Worm (Caenorhabditis elegans) whole organism, L4/young adult: Measurements from ENCODE around the gene dhs-19.

ENCODE experiments used
- W03F9.2 ChIP-seq: fragments of 150-350 bp; optimal IDR thresholded peaks from 2 replicates; lab custom pipeline; 2014; ENCODE audit warnings: missing biosample characterization, missing genetic modification characterization
- dao-5 ChIP-seq: sonication (generic microtip); optimal IDR thresholded peaks from 2 replicates; lab custom pipeline; 2016; ENCODE audit warnings: missing genotype, missing genetic modification characterization, moderate library complexity, missing compliant biosample characterization
- him-1 ChIP-seq: sonication (generic microtip); optimal IDR thresholded peaks from 2 replicates; lab custom pipeline; 2016; ENCODE audit warnings: missing genotype, missing genetic modification reagents, missing genetic modification characterization, missing compliant biosample characterization

Gene dhs-19

DNA sequence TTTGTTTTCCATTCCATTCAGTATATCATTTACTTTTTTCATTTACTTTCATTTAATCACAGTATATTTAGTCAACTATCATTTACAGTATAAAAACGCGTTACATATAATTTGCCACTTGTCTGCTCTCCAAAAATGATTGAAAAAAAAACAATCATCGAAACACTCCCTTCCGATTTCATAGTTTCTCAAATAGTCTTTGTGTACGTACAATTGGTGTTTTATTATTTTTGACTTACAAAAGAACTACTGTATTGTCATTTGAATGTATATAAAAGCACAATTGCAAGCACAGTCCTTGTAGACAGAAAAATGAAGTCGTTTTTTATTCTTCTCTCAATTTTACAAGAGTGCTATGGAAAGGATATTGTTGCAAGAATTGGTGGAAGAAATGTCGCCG, 15.9 kb downstream of the dhs-19 start, which contains the start of gene nas-22:
TSS of gene nas-22 (plus strand) at position 301 of the 400 bp plus-strand sequence.
- TF ChIP-seq dao-5 (tag; lab: Kevin White, UChicago) (no peak), him-1 (tag; lab: Kevin White, UChicago) (no peak), W03F9.2 (tag; lab: Kevin White, UChicago) (no peak)

ce11 chrV:11472209-11472608, 18.1 kb downstream of the dhs-19 start, which contains the start of the genes nas-20 and nas-21:
nas-20 (minus strand) TSS chrV:11472309.
nas-21 (plus strand) TSS chrV:11472564.
- TF ChIP-seq dao-5 (tag; lab: Kevin White, UChicago) (no peak), him-1 (tag; lab: Kevin White, UChicago) (no peak), W03F9.2 (tag; lab: Kevin White, UChicago) (no peak)

ce11 chrV:11470210-11470713, 20.0 kb downstream of the dhs-19 start, which contains the start of gene aat-6:
aat-6 (minus strand) TSS chrV:11470663.
- no peak for TF ChIP-seq W03F9.2 (tag; lab: Kevin White, UChicago)
- no peak for TF ChIP-seq him-1 (tag; lab: Kevin White, UChicago)
- no peak for TF ChIP-seq dao-5 (tag; lab: Kevin White, UChicago)

ce11 chrV:11462963-11463453, 27.3 kb downstream of the dhs-19 start, which contains the start of gene zipt-16:
zipt-16 (plus strand) TSS chrV:11463013.
- no peak for TF ChIP-seq W03F9.2 (tag; lab: Kevin White, UChicago)
- TF ChIP-seq him-1 (tag; lab: Kevin White, UChicago) = no peak
- no peak for TF ChIP-seq dao-5 (tag; lab: Kevin White, UChicago)

ce11 chrV:11459255-11459654, 31.0 kb downstream of the dhs-19 start, which contains the start of gene T11F9.1:
T11F9.1 (plus strand) TSS chrV:11459555.
- no peak for TF ChIP-seq him-1 (tag; lab: Kevin White, UChicago)
- no peak for TF ChIP-seq W03F9.2 (tag; lab: Kevin White, UChicago)
- no peak for TF ChIP-seq dao-5 (tag; lab: Kevin White, UChicago)

- TF ChIP-seq dao-5 (tag; lab: Kevin White, UChicago) (no peak), W03F9.2 (tag; lab: Kevin White, UChicago) (no peak), him-1 (tag; lab: Kevin White, UChicago) (no peak)
These were observed 35.4 kb downstream of the dhs-19 start for ce11 chrV:11454917-11455316.

ce11 chrV:11450257-11450656, 40.0 kb downstream of the dhs-19 start, which contains the start of gene col-156:
col-156 (minus strand) TSS chrV:11450357.
- no peak for TF ChIP-seq W03F9.2 (tag; lab: Kevin White, UChicago)

DNA sequence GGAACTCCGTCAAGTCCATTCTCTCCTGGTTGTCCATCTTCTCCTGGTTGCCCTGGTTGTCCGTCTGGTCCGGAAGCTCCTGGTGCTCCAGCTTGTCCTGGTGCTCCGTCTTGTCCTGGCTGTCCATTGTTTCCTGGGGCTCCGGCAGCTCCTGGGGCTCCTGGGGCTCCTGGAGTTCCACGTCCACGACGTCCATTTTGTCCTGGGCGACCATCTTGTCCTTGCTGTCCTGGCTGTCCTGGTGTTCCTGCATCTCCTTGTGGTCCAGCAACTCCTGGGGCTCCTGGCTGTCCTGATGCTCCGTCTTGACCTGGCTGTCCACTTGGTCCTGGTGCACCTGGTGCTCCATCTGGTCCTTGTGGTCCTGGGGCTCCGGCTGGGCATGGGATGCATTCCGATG, 40.9 kb downstream of the dhs-19 start:
- TF ChIP-seq dao-5 (tag; lab: Kevin White, UChicago) (no peak), him-1 (tag; lab: Kevin White, UChicago) (no peak), W03F9.2 (tag; lab: Kevin White, UChicago) (no peak)

DNA sequence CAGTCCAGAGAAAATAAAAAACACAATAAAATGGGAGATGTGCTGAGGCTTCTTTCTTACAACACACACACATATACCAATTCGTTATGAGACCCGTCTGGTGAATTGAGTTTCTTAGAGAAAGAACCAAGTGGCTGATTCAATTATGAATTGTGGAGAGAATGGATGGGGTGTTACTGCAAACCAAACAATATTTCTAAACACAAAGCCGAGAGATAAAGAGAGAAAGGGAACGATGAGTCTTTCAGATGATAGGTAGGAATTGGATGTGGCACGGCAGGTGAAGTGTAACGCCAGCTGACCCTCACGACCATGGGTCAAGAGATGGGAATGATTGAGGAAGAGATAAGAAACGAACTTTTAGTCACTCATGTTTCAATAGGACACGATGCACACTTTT, 44.0 kb downstream of the dhs-19 start, which contains the start of gene mig-17:
TSS of gene mig-17 (plus strand) at position 389 of the 400 bp plus-strand sequence.
- TF ChIP-seq him-1 (tag; lab: Kevin White, UChicago) = no peak

DNA sequence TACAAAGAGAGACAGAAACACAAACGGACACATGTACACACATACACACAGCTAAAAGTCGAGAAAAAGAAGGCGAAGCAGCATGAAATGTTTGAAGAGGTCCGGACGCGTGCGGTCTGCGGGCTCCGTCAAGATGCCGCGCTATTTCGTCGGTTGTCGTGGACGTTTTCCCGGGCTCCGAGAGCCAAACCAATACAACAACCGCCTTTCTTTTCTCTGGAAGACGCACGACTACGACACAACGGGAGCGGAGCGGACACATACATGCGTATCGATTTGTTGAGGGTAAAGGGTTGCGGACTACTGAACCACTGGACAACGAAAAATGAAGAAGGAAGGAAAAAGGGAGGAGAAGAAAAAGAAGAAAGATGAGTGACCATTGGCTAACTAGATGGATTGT, 44.9 kb downstream of the dhs-19 start:
- peak; percentile 35 for TF ChIP-seq him-1 (tag; lab: Kevin White, UChicago)
- no peak for TF ChIP-seq dao-5 (tag; lab: Kevin White, UChicago)
- no peak for TF ChIP-seq W03F9.2 (tag; lab: Kevin White, UChicago)

DNA sequence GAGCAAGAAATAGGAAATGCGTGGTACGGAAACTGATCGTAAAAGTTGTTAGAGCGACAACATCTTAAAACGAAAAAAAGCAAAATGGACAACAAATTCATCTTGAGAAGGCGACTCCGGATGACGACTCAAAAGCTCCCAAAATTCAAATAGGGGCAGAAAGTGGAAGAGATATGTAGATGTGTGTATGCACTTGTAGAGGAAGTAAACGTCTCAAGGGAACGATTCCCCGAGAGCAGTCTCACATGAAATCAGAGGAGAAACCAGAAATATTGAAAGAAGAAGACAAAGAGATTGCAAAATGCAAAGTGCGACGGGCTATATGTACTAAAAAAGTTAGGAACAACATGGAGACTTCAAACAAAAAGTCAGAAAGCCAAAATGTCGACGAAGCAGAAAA, 46.8 kb downstream of the dhs-19 start, which contains the start of gene F57B7.2:
TSS of gene F57B7.2 (minus strand) at position 101 of the 400 bp plus-strand sequence.
- no peak for TF ChIP-seq dao-5 (tag; lab: Kevin White, UChicago)
- no peak for TF ChIP-seq W03F9.2 (tag; lab: Kevin White, UChicago)
- no peak for TF ChIP-seq him-1 (tag; lab: Kevin White, UChicago)

DNA sequence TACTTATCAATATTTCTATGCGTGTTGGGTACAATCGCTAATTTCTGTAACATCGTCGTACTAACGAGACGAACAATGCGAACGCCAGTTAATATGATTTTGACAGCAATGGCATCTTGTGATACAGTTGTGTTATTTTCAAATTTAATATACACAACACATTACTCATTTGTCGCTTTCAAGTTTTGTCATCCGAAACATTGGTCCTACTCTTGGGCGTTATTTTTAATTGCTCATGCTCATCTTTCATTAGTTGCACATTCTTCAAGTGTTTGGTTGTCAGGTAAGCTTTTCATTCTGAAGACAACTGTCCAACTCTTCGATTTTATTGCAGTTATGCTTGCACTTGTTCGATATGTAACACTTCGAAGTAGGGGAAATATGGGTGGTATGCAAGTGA, 51.1 kb downstream of the dhs-19 start:
- TF ChIP-seq him-1 (tag; lab: Kevin White, UChicago) (no peak), dao-5 (tag; lab: Kevin White, UChicago) (no peak), W03F9.2 (tag; lab: Kevin White, UChicago) (no peak)
